Fruit fly (Drosophila melanogaster): Measurements from ENCODE around the gene CG44090.

DNA sequence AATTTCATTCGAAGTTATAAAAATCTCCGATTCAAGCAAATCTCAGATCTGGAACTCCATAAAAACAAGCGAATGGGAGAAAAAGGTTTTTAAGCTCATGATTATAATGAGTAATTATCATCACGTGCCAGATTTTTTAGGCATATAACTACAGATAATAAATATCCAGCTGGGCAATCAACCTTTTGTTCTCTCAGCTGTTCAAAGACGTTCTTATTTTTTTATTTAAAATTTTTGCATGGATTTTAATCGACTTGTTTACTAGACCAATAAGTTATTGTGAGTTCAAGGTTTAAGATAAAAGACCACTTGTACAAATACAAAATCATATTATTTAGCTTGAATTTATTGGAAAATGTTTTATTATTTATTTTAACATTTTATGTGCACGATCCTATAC is 30.1 kb downstream of the CG44090 start:
- no peak for TF ChIP-seq CG32264 (GFP tag; optimal IDR thresholded peaks at IDR 0.05)
- no peak for TF ChIP-seq Myc (optimal IDR thresholded peaks at IDR 0.05)
- no peak for TF ChIP-seq Abd-B (GFP tag; optimal IDR thresholded peaks at IDR 0.05)
- TF ChIP-seq h (GFP tag; optimal IDR thresholded peaks at IDR 0.05) = peak; percentile 16
- no peak for TF ChIP-seq lola (GFP tag; optimal IDR thresholded peaks at IDR 0.05)

All from whole organism, wandering third instar larva.